Fruit fly (Drosophila melanogaster): Measurements from ENCODE around the gene Klp31E.

The Klp31E gene

DNA sequence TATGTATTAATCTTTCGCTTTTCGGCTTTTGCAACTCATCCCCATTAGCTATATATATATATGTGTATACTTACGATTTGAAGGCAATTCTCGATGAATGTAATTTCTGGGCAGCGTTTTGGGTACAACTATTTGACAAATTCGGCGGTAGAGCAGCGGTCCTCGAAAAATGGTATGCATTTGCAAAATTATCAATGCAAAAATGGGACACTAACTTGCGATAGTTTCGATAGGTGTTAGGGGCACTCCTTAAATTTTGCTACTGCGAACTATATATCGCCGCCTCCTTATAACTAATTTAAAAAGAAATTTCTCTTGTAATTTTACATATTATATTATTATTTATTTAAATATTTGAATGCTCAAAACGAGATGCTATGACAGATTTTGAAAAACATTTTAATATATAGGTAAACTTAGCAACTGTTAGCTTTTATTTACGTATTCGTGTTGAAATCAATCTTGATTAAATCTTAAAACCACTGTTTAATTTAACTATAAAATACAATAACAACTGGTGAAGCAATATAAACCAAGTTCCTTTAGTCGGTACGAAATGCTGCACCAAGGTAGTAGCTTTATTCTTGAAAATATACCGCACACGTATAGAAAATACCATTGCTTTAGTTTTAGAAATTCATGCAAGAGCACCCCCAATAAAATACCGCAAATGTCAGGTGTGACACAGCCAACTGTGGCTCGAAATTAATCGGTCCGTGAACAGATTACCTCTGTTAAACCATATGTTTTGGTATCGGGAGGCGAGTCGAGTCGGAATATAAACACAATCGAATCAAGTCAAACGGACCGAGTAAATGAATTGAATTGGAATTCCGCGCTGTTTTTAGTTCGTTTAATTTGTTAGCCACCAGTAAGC, at the start of gene Klp31E, which contains the start of gene CG5355 (continued):
- TF ChIP-seq Hr78 (GFP tag; optimal IDR thresholded peaks at IDR 0.05) (no peak), Doc3 (GFP tag; IDR thresholded peaks at IDR 0.05; ENCODE audit: partially characterized antibody) (peak; percentile 72), yki (optimal IDR thresholded peaks at IDR 0.05) (no peak), NfI (GFP tag; optimal IDR thresholded peaks at IDR 0.05) (peak; percentile 53), hkb (optimal IDR thresholded peaks at IDR 0.05) (no peak), hkb (GFP tag; IDR thresholded peaks at IDR 0.05) (0 out of 2 replicates have a peak, but pooled peaks have one; percentile 24), crc (GFP tag; optimal IDR thresholded peaks at IDR 0.05) (no peak), CG15073 (GFP tag; optimal IDR thresholded peaks at IDR 0.05) (no peak), CG6683 (GFP tag; optimal IDR thresholded peaks at IDR 0.05) (no peak), CG10462 (GFP tag; optimal IDR thresholded peaks at IDR 0.05) (peak; percentile 24), Ptx1 (GFP tag; IDR thresholded peaks at IDR 0.05) (peak; percentile 71), eve (GFP tag; optimal IDR thresholded peaks at IDR 0.05) (no peak), kay (GFP tag; optimal IDR thresholded peaks at IDR 0.05) (peak; percentile 48), trem (tag; optimal IDR thresholded peaks at IDR 0.05) (peak; percentile 39), ERR (GFP tag; optimal IDR thresholded peaks at IDR 0.05) (no peak), tgo (GFP tag; IDR thresholded peaks at IDR 0.05) (peak; percentile 64; the same call in 2 of the 3 replicates), HmgD (GFP tag; optimal IDR thresholded peaks at IDR 0.05) (peak; percentile 56), sob (GFP tag; IDR thresholded peaks at IDR 0.05) (peak; percentile 64), phol (tag; optimal IDR thresholded peaks at IDR 0.05) (peak; percentile 83), br (optimal IDR thresholded peaks at IDR 0.05) (no peak), MBD-R2 (GFP tag; IDR thresholded peaks at IDR 0.05) (peak; percentile 72), wek (GFP tag; optimal IDR thresholded peaks at IDR 0.05) (peak; percentile 89), gce (GFP tag; IDR thresholded peaks at IDR 0.05) (peak; percentile 32; the same call in 1 of the 3 replicates), Eip74EF (GFP tag; optimal IDR thresholded peaks at IDR 0.05) (no peak), CG30020 (tag; optimal IDR thresholded peaks at IDR 0.05) (peak; percentile 95), CG4424 (GFP tag; optimal IDR thresholded peaks at IDR 0.05) (peak; percentile 73), Aef1 (GFP tag; IDR thresholded peaks at IDR 0.05) (0 out of 3 replicates have a peak, but pooled peaks have one; percentile 26), CG8944 (GFP tag; optimal IDR thresholded peaks at IDR 0.05) (peak; percentile 41), CG12071 (GFP tag; optimal IDR thresholded peaks at IDR 0.05) (no peak), nau (GFP tag; optimal IDR thresholded peaks at IDR 0.05) (no peak), Sox102F (GFP tag; optimal IDR thresholded peaks at IDR 0.05) (no peak), repo (GFP tag; optimal IDR thresholded peaks at IDR 0.05) (no peak), Nf-YB (GFP tag; optimal IDR thresholded peaks at IDR 0.05) (peak; percentile 50), CG10366 (GFP tag; IDR thresholded peaks at IDR 0.05) (no peak), CG1024 (GFP tag; IDR thresholded peaks at IDR 0.05) (0 out of 2 replicates have a peak, but pooled peaks have one; percentile 27), Max (GFP tag; optimal IDR thresholded peaks at IDR 0.05) (peak; percentile 28), CG13296 (GFP tag; optimal IDR thresholded peaks at IDR 0.05) (peak; percentile 61), HLH4C (GFP tag; IDR thresholded peaks at IDR 0.05; ENCODE audit: partially characterized antibody) (peak; percentile 65), odd (GFP tag; optimal IDR thresholded peaks at IDR 0.05) (peak; percentile 63), CG2120 (GFP tag; optimal IDR thresholded peaks at IDR 0.05) (peak; percentile 72), stwl (tag; optimal IDR thresholded peaks at IDR 0.05) (peak; percentile 3), Hr3 (GFP tag; optimal IDR thresholded peaks at IDR 0.05) (peak; percentile 71), dmrt11E (tag; optimal IDR thresholded peaks at IDR 0.05) (peak; percentile 80), Stat92E (GFP tag; optimal IDR thresholded peaks at IDR 0.05) (no peak), rib (GFP tag; IDR thresholded peaks at IDR 0.05) (peak; percentile 40; the same call in 1 of the 2 replicates), ro (GFP tag; IDR thresholded peaks at IDR 0.05) (no peak), CG8388 (GFP tag; optimal IDR thresholded peaks at IDR 0.05) (peak; percentile 64), gcm (GFP tag; optimal IDR thresholded peaks at IDR 0.05) (peak; percentile 45), CG1832 (GFP tag; optimal IDR thresholded peaks at IDR 0.05) (no peak)

Measured in whole organism, embryonic.